Fruit fly (Drosophila melanogaster) whole organism, embryonic: ENCODE results near the gene CCT3.

Experiments used
- Adf1 ChIP-seq: fragments of 200-800 bp; sonication (Bioruptor generic); IDR thresholded peaks from 2 replicates; pipeline ENCODE4 v1.3.6; 2022; ENCODE audit warnings: missing biosample characterization, missing genetic modification characterization
- CG10267 ChIP-seq: fragments of 200-800 bp; sonication (Bioruptor generic); optimal IDR thresholded peaks from 2 replicates; lab custom pipeline; 2018; ENCODE audit warnings: missing biosample characterization, mild to moderate bottlenecking, missing genetic modification characterization, moderate library complexity
- CG11085 ChIP-seq: fragments of 200-800 bp; sonication (Bioruptor generic); IDR thresholded peaks from 2 replicates; pipeline ENCODE4 v1.3.6; 2022; ENCODE audit warnings: missing biosample characterization, missing genetic modification characterization
- CG11695 ChIP-seq: fragments of 200-800 bp; sonication (Bioruptor generic); IDR thresholded peaks from 3 replicates; pipeline ENCODE4 v1.3.6; 2022; ENCODE audit warnings: missing biosample characterization, missing genetic modification characterization
- CG13424 ChIP-seq: fragments of 200-800 bp; sonication (Bioruptor generic); optimal IDR thresholded peaks from 2 replicates; lab custom pipeline; 2019; ENCODE audit warnings: missing biosample characterization, mild to moderate bottlenecking, missing genetic modification characterization, moderate library complexity
- CG13624 ChIP-seq: fragments of 200-800 bp; sonication (Bioruptor generic); optimal IDR thresholded peaks from 2 replicates; lab custom pipeline; 2016; ENCODE audit warnings: missing biosample characterization, missing genetic modification characterization
- CG15479 ChIP-seq: fragments of 200-800 bp; sonication (Bioruptor generic); optimal IDR thresholded peaks from 3 replicates; lab custom pipeline; 2019; ENCODE audit warnings: missing biosample characterization, mild to moderate bottlenecking, missing genetic modification characterization, moderate library complexity
- CG17186 ChIP-seq: fragments of 200-800 bp; sonication (Bioruptor generic); optimal IDR thresholded peaks from 3 replicates; lab custom pipeline; 2017; ENCODE audit warnings: missing biosample characterization, missing genetic modification reagents, missing genetic modification characterization
- CG17385 ChIP-seq: fragments of 200-800 bp; sonication (Bioruptor generic); optimal IDR thresholded peaks from 3 replicates; lab custom pipeline; 2018; ENCODE audit warnings: missing biosample characterization, mild to moderate bottlenecking, missing genetic modification characterization
- CG17829 ChIP-seq: fragments of 200-800 bp; optimal IDR thresholded peaks from 2 replicates; lab custom pipeline; 2019; ENCODE audit warnings: missing biosample characterization, mild to moderate bottlenecking, missing genetic modification characterization, moderate library complexity
- CG18599 ChIP-seq: fragments of 200-800 bp; sonication (Bioruptor generic); optimal IDR thresholded peaks from 3 replicates; lab custom pipeline; 2017; ENCODE audit warnings: missing biosample characterization, missing genetic modification characterization, mild to moderate bottlenecking, moderate library complexity, missing genetic modification reagents
- CG34224 ChIP-seq: fragments of 200-800 bp; sonication (Bioruptor generic); IDR thresholded peaks from 3 replicates; pipeline ENCODE4 v1.3.6; 2022; ENCODE audit warnings: missing biosample characterization, missing genetic modification characterization; ENCODE audit not compliant: partially characterized antibody
- CG4360 ChIP-seq: fragments of 200-800 bp; sonication (Bioruptor generic); IDR thresholded peaks from 2 replicates; pipeline ENCODE4 v1.3.6; 2022; ENCODE audit warnings: missing biosample characterization, missing genetic modification characterization
- CG6791 ChIP-seq: fragments of 200-800 bp; sonication (Bioruptor generic); IDR thresholded peaks from 3 replicates; pipeline ENCODE4 v1.3.6; 2022; ENCODE audit warnings: missing biosample characterization, missing genetic modification characterization; ENCODE audit not compliant: partially characterized antibody
- CG7745 ChIP-seq: fragments of 200-800 bp; sonication (Bioruptor generic); optimal IDR thresholded peaks from 2 replicates; lab custom pipeline; 2018; ENCODE audit warnings: missing biosample characterization, mild to moderate bottlenecking, missing genetic modification characterization, moderate library complexity
- CG7786 ChIP-seq: fragments of 200-800 bp; sonication (Bioruptor generic); optimal IDR thresholded peaks from 2 replicates; lab custom pipeline; 2016; ENCODE audit warnings: missing biosample characterization, missing genetic modification characterization
- CrebB ChIP-seq: fragments of 200-800 bp; sonication (Bioruptor generic); optimal IDR thresholded peaks from 3 replicates; lab custom pipeline; 2018; ENCODE audit warnings: missing biosample characterization, mild to moderate bottlenecking, missing genetic modification characterization
- D19B ChIP-seq: fragments of 200-800 bp; sonication (Bioruptor generic); optimal IDR thresholded peaks from 2 replicates; lab custom pipeline; 2017; ENCODE audit warnings: missing biosample characterization, mild to moderate bottlenecking, missing genetic modification characterization
- Dbx ChIP-seq: fragments of 200-800 bp; sonication (Bioruptor generic); IDR thresholded peaks from 3 replicates; pipeline ENCODE4 v1.3.6; 2022; ENCODE audit warnings: missing biosample characterization, missing genetic modification characterization
- Dfd ChIP-seq, 2 experiments: fragments of >200 bp; optimal IDR thresholded peaks; 2 replicates each; lab custom pipeline; 2017; ENCODE audit warnings: missing biosample characterization in 2 of 2, missing genetic modification characterization in 2 of 2
- Dip2 ChIP-seq: fragments of 200-800 bp; sonication (Bioruptor generic); IDR thresholded peaks from 2 replicates; pipeline ENCODE4 v1.3.6; 2022; ENCODE audit warnings: missing biosample characterization, missing genetic modification characterization
- Doc3 ChIP-seq: fragments of 200-800 bp; sonication (Bioruptor generic); IDR thresholded peaks from 3 replicates; pipeline ENCODE4 v1.3.6; 2022; ENCODE audit warnings: missing biosample characterization, missing genetic modification characterization; ENCODE audit not compliant: partially characterized antibody
- Elba2 ChIP-seq: fragments of 200-800 bp; sonication (Bioruptor generic); optimal IDR thresholded peaks from 3 replicates; lab custom pipeline; 2016; ENCODE audit warnings: missing biosample characterization, missing genetic modification characterization
- Hey ChIP-seq: fragments of 200-800 bp; sonication (Bioruptor generic); optimal IDR thresholded peaks from 3 replicates; lab custom pipeline; 2018; ENCODE audit warnings: missing biosample characterization, mild to moderate bottlenecking, missing genetic modification characterization
- Med ChIP-seq: fragments of 200-800 bp; sonication (Bioruptor generic); peaks from one replicate; lab custom pipeline; 2016; ENCODE audit warnings: missing biosample characterization, missing genetic modification characterization, mild to moderate bottlenecking, inconsistent platforms, moderate library complexity
- NK7.1 ChIP-seq: fragments of 200-800 bp; sonication (Bioruptor generic); optimal IDR thresholded peaks from 3 replicates; lab custom pipeline; 2016; ENCODE audit warnings: missing biosample characterization, missing genetic modification characterization
- Six4 ChIP-seq: fragments of 200-800 bp; sonication (Bioruptor generic); optimal IDR thresholded peaks from 2 replicates; lab custom pipeline; 2016; ENCODE audit warnings: missing biosample characterization, missing genetic modification characterization
- Sox100B ChIP-seq: fragments of 200-800 bp; sonication (Bioruptor generic); optimal IDR thresholded peaks from 3 replicates; lab custom pipeline; 2018; ENCODE audit warnings: missing biosample characterization, mild to moderate bottlenecking, missing genetic modification characterization
- cad ChIP-seq: fragments of >200 bp; optimal IDR thresholded peaks from 2 replicates; lab custom pipeline; 2017; ENCODE audit warnings: missing biosample characterization, missing genetic modification characterization
- caup ChIP-seq: fragments of 200-800 bp; sonication (Bioruptor generic); optimal IDR thresholded peaks from 3 replicates; lab custom pipeline; 2017; ENCODE audit warnings: missing biosample characterization, mild to moderate bottlenecking, missing genetic modification characterization, moderate library complexity; ENCODE audit not compliant: severe bottlenecking
- cg ChIP-seq: fragments of 200-800 bp; sonication (Bioruptor generic); optimal IDR thresholded peaks from 3 replicates; lab custom pipeline; 2019; ENCODE audit warnings: missing biosample characterization, mild to moderate bottlenecking, missing genetic modification characterization, moderate library complexity
- chm ChIP-seq: fragments of 200-800 bp; sonication (Bioruptor generic); IDR thresholded peaks from 2 replicates; pipeline ENCODE4 v1.3.6; 2022; ENCODE audit warnings: missing biosample characterization, missing genetic modification characterization
- ci ChIP-seq: fragments of 200-800 bp; sonication (Bioruptor generic); IDR thresholded peaks from 3 replicates; pipeline ENCODE4 v1.3.6; 2022; ENCODE audit warnings: missing biosample characterization, missing genetic modification characterization
- crol ChIP-seq: fragments of 200-800 bp; sonication (Bioruptor generic); IDR thresholded peaks from 2 replicates; pipeline ENCODE4 v1.3.6; 2022; ENCODE audit warnings: missing biosample characterization, missing genetic modification characterization
- crp ChIP-seq, 2 experiments: fragments of 200-800 bp; sonication (Bioruptor generic); optimal IDR thresholded peaks; 2 replicates in 1 of 2; 3 replicates in 1 of 2; lab custom pipeline; 2017; ENCODE audit warnings: missing biosample characterization in 2 of 2, missing genetic modification characterization in 2 of 2, mild to moderate bottlenecking in 1 of 2, moderate library complexity in 1 of 2
- dan ChIP-seq: fragments of 200-800 bp; sonication (Bioruptor generic); IDR thresholded peaks from 2 replicates; pipeline ENCODE4 v1.3.6; 2022; ENCODE audit warnings: missing biosample characterization, missing genetic modification characterization
- ems ChIP-seq: fragments of 200-800 bp; sonication (Bioruptor generic); optimal IDR thresholded peaks from 3 replicates; lab custom pipeline; 2016; ENCODE audit warnings: missing biosample characterization, missing genetic modification characterization
- ftz-f1 ChIP-seq: fragments of 200-800 bp; sonication (Bioruptor generic); optimal IDR thresholded peaks from 2 replicates; lab custom pipeline; 2016; ENCODE audit warnings: missing biosample characterization, missing genetic modification characterization
- gfzf ChIP-seq: fragments of 200-800 bp; sonication (Bioruptor generic); optimal IDR thresholded peaks from 2 replicates; lab custom pipeline; 2016; ENCODE audit warnings: missing biosample characterization, mild to moderate bottlenecking, missing genetic modification characterization, moderate library complexity
- ham ChIP-seq: fragments of 200-800 bp; sonication (Bioruptor generic); IDR thresholded peaks from 2 replicates; pipeline ENCODE4 v1.3.6; 2022; ENCODE audit warnings: missing biosample characterization, missing genetic modification characterization
- lab ChIP-seq: fragments of 200-800 bp; sonication (Bioruptor generic); optimal IDR thresholded peaks from 3 replicates; lab custom pipeline; 2017; ENCODE audit warnings: missing biosample characterization, missing genetic modification characterization, mild to moderate bottlenecking, moderate library complexity, missing genetic modification reagents
- mirr ChIP-seq: fragments of 200-800 bp; sonication (Bioruptor generic); optimal IDR thresholded peaks from 3 replicates; lab custom pipeline; 2018; ENCODE audit warnings: missing biosample characterization, mild to moderate bottlenecking, missing genetic modification characterization
- odd ChIP-seq: fragments of 200-800 bp; sonication (Bioruptor generic); optimal IDR thresholded peaks from 2 replicates; lab custom pipeline; 2017; ENCODE audit warnings: missing biosample characterization, mild to moderate bottlenecking, missing genetic modification characterization
- pho ChIP-seq: fragments of 200-800 bp; sonication (Bioruptor generic); optimal IDR thresholded peaks from 2 replicates; lab custom pipeline; 2016; ENCODE audit warnings: missing biosample characterization, missing genetic modification characterization
- row ChIP-seq: fragments of 200-800 bp; sonication (Bioruptor generic); IDR thresholded peaks from 3 replicates; pipeline ENCODE4 v1.3.6; 2022; ENCODE audit warnings: missing biosample characterization, missing genetic modification characterization
- sd ChIP-seq: fragments of 200-800 bp; sonication (Bioruptor generic); optimal IDR thresholded peaks from 3 replicates; lab custom pipeline; 2018; ENCODE audit warnings: missing biosample characterization, mild to moderate bottlenecking, missing genetic modification characterization, moderate library complexity
- shn ChIP-seq: fragments of 200-800 bp; sonication (Bioruptor generic); optimal IDR thresholded peaks from 3 replicates; lab custom pipeline; 2016; ENCODE audit warnings: missing biosample characterization, missing genetic modification characterization
- sob ChIP-seq: fragments of 200-800 bp; sonication (Bioruptor generic); IDR thresholded peaks from 2 replicates; pipeline ENCODE4 v1.3.6; 2022; ENCODE audit warnings: missing biosample characterization, missing genetic modification characterization

The CCT3 gene

dm6 chr3R:16624750-16625549, 22.5 kb upstream of the CCT3 start, which contains the start of gene Fas1 (continued):
- TF ChIP-seq Hey (tag; lab: Kevin White, UChicago) = no peak
- TF ChIP-seq odd = no peak
- TF ChIP-seq dan (GFP tag; lab: Robert Waterston, UW) = no peak
- no peak for TF ChIP-seq D19B (GFP tag; lab: Kevin White, UChicago)
- no peak for TF ChIP-seq Dip2
- no peak for TF ChIP-seq shn
- TF ChIP-seq sd (tag; lab: Kevin White, UChicago) = peak; percentile 7
- no peak for TF ChIP-seq CG13624 (GFP tag; lab: Kevin White, UChicago)
- peak; percentile 8 for TF ChIP-seq CG17829 (tag; lab: Kevin White, UChicago)
- TF ChIP-seq CG17186 (GFP tag; lab: Kevin White, UChicago) = peak; percentile 53
- TF ChIP-seq NK7.1 = no peak
- peak; percentile 54; the same call in 1 of the 2 replicates for TF ChIP-seq chm
- peak; percentile 40 for TF ChIP-seq gfzf
- no peak for TF ChIP-seq cad (GFP tag; lab: Kevin White, UChicago)
- TF ChIP-seq Dbx (GFP tag; lab: Robert Waterston, UW) = no peak
- TF ChIP-seq ems = no peak
- TF ChIP-seq sob = no peak
- TF ChIP-seq Elba2 (GFP tag; lab: Kevin White, UChicago) = no peak
- TF ChIP-seq caup (GFP tag; lab: Kevin White, UChicago) = no peak
- TF ChIP-seq lab (GFP tag; lab: Kevin White, UChicago) = no peak
- no peak for TF ChIP-seq crp (GFP tag; optimal IDR thresholded peaks at IDR 0.05; lab: Kevin White, UChicago)

- TF ChIP-seq CG7745 (no peak), mirr (GFP tag; lab: Kevin White, UChicago) (no peak), Dfd (GFP tag; optimal IDR thresholded peaks at IDR 0.05; lab: Kevin White, UChicago) (no peak), CG17385 (GFP tag; lab: Kevin White, UChicago) (peak; percentile 68), CG10267 (tag; lab: Kevin White, UChicago) (no peak), Adf1 (peak; percentile 85), CrebB (tag; lab: Kevin White, UChicago) (peak; percentile 27), CG6791 (GFP tag; lab: Robert Waterston, UW) (no peak), CG11695 (GFP tag; lab: Robert Waterston, UW) (no peak), CG4360 (peak; percentile 82), Doc3 (GFP tag; lab: Robert Waterston, UW) (no peak), crol (GFP tag; lab: Robert Waterston, UW) (peak; percentile 54; the same call in 1 of the 2 replicates), Six4 (GFP tag; lab: Kevin White, UChicago) (no peak), CG15479 (GFP tag; lab: Kevin White, UChicago) (no peak), CG18599 (GFP tag; lab: Kevin White, UChicago) (no peak), CG13424 (tag; lab: Kevin White, UChicago) (no peak), pho (GFP tag; lab: Kevin White, UChicago) (no peak), sob (0 out of 2 replicates have a peak, but pooled peaks have one; percentile 5), ftz-f1 (GFP tag; lab: Kevin White, UChicago) (no peak), row (peak; percentile 6; the same call in 1 of the 3 replicates), ci (0 out of 3 replicates have a peak, but pooled peaks have one; percentile 27), ham (no peak), Med (GFP tag; lab: Kevin White, UChicago) (peak; percentile 72), CG7786 (no peak), cg (peak; percentile 57), CG34224 (GFP tag; lab: Robert Waterston, UW) (0 out of 3 replicates have a peak, but pooled peaks have one; percentile 24), CG11085 (GFP tag; lab: Robert Waterston, UW) (no peak), Sox100B (GFP tag; lab: Kevin White, UChicago) (no peak)
Measured at dm6 chr3R:16625844-16626430, 21.5 kb upstream of the CCT3 start.
